Worm (Caenorhabditis elegans) whole organism, young adult: Measurements from ENCODE around the gene madf-1.

ENCODE experiments used
- bed-1 ChIP-seq: fragments of 200-800 bp; sonication (Bioruptor generic); IDR thresholded peaks from 2 replicates; pipeline ENCODE4 v1.3.6; 2022; ENCODE audit warnings: missing genetic modification reagents, missing genetic modification characterization, missing compliant biosample characterization
- mes-4 ChIP-seq: sonication (generic microtip); optimal IDR thresholded peaks from 2 replicates; lab custom pipeline; 2016; ENCODE audit warnings: missing genotype, missing genetic modification characterization, missing compliant biosample characterization
- tbx-9 ChIP-seq: sonication (generic microtip); optimal IDR thresholded peaks from 2 replicates; lab custom pipeline; 2016; ENCODE audit warnings: borderline replicate concordance, missing genetic modification characterization, inconsistent platforms, missing compliant biosample characterization

- TF ChIP-seq tbx-9 (tag; lab: Kevin White, UChicago) (no peak), mes-4 (tag; lab: Kevin White, UChicago) (no peak), bed-1 (no peak)
These were observed 30.5 kb downstream of the madf-1 start for ce11 chrIV:801162-801561.
